Worm (Caenorhabditis elegans) whole organism, midembryonic: ENCODE data around the gene cpb-1.

Source experiments
- cog-1 ChIP-seq: sonication (generic microtip); optimal IDR thresholded peaks from 2 replicates; lab custom pipeline; 2016; ENCODE audit warnings: missing genetic modification characterization, missing compliant biosample characterization
- klf-2 ChIP-seq: fragments of 200-800 bp; sonication (Bioruptor generic); conservative IDR thresholded peaks from 2 replicates; pipeline ENCODE4 v1.3.6; 2022; ENCODE audit warnings: missing genetic modification reagents, missing genetic modification characterization, missing compliant biosample characterization
- ztf-23 ChIP-seq: fragments of 200-800 bp; sonication (Bioruptor generic); IDR thresholded peaks from 2 replicates; pipeline ENCODE4 v1.3.6; 2022; ENCODE audit warnings: missing genetic modification reagents, missing genetic modification characterization, missing compliant biosample characterization

- no peak for TF ChIP-seq klf-2 (GFP tag; lab: Robert Waterston, UW)
- no peak for TF ChIP-seq cog-1 (tag; lab: Kevin White, UChicago)
- no peak for TF ChIP-seq ztf-23
These were observed 33.4 kb downstream of the cpb-1 start, which contains the start of gene chtb-1 for ce11 chrIII:9355412-9355969.
